Fruit fly (Drosophila melanogaster) whole organism, prepupa: ENCODE results near the gene CarT.

ENCODE experiments used
- Blimp-1 ChIP-seq: fragments of 200-800 bp; sonication (Bioruptor generic); optimal IDR thresholded peaks from 3 replicates; lab custom pipeline; 2017; ENCODE audit warnings: missing biosample characterization, missing genetic modification characterization, mild to moderate bottlenecking, moderate library complexity, missing genetic modification reagents
- CG10631 ChIP-seq: fragments of 200-800 bp; sonication (Bioruptor generic); optimal IDR thresholded peaks from 2 replicates; lab custom pipeline; 2016; ENCODE audit warnings: missing biosample characterization, missing genetic modification characterization
- CG10669 ChIP-seq: fragments of 200-800 bp; sonication (Bioruptor generic); optimal IDR thresholded peaks from 3 replicates; lab custom pipeline; 2018; ENCODE audit warnings: missing biosample characterization, mild to moderate bottlenecking, missing genetic modification characterization, moderate library complexity
- CG11294 ChIP-seq: fragments of 200-800 bp; sonication (Bioruptor generic); IDR thresholded peaks from 2 replicates; pipeline ENCODE4 v1.3.6; 2022; ENCODE audit warnings: missing biosample characterization, missing genetic modification characterization
- CG11762 ChIP-seq: fragments of 200-800 bp; sonication (Bioruptor generic); optimal IDR thresholded peaks from 3 replicates; lab custom pipeline; 2016; ENCODE audit warnings: missing biosample characterization, missing genetic modification characterization; ENCODE audit not compliant: insufficient read depth
- CG15336 ChIP-seq: fragments of 200-800 bp; sonication (Bioruptor generic); IDR thresholded peaks from 2 replicates; pipeline ENCODE4 v1.3.6; 2022; ENCODE audit warnings: missing biosample characterization, missing genetic modification characterization
- CG16779 ChIP-seq: fragments of 200-800 bp; sonication (Bioruptor generic); optimal IDR thresholded peaks from 3 replicates; lab custom pipeline; 2017; ENCODE audit warnings: missing biosample characterization, mild to moderate bottlenecking, missing genetic modification characterization
- CG32006 ChIP-seq: fragments of 200-800 bp; sonication (Bioruptor generic); optimal IDR thresholded peaks from 3 replicates; lab custom pipeline; 2017; ENCODE audit warnings: missing biosample characterization, mild to moderate bottlenecking, missing genetic modification characterization
- CG34406 ChIP-seq: fragments of 200-800 bp; sonication (Bioruptor generic); optimal IDR thresholded peaks from 3 replicates; lab custom pipeline; 2016; ENCODE audit warnings: missing biosample characterization, missing genetic modification characterization
- CG3919 ChIP-seq: fragments of 200-800 bp; sonication (Bioruptor generic); optimal IDR thresholded peaks from 3 replicates; lab custom pipeline; 2016; ENCODE audit warnings: missing biosample characterization, missing genetic modification characterization
- CG4318 ChIP-seq: fragments of 200-800 bp; sonication (Bioruptor generic); optimal IDR thresholded peaks from 3 replicates; lab custom pipeline; 2017; ENCODE audit warnings: missing biosample characterization, mild to moderate bottlenecking, missing genetic modification characterization
- CG6163 ChIP-seq: fragments of 200-800 bp; sonication (Bioruptor generic); IDR thresholded peaks from 3 replicates; pipeline ENCODE4 v1.3.6; 2022; ENCODE audit warnings: missing biosample characterization, missing genetic modification characterization
- CG6276 ChIP-seq: fragments of 200-800 bp; sonication (Bioruptor generic); optimal IDR thresholded peaks from 2 replicates; lab custom pipeline; 2017; ENCODE audit warnings: missing biosample characterization, mild to moderate bottlenecking, missing genetic modification characterization
- CG6808 ChIP-seq: fragments of 200-800 bp; sonication (Bioruptor generic); optimal IDR thresholded peaks from 3 replicates; lab custom pipeline; 2017; ENCODE audit warnings: missing biosample characterization, missing genetic modification characterization, mild to moderate bottlenecking, moderate library complexity, missing genetic modification reagents
- CG6854 ChIP-seq: fragments of 200-800 bp; sonication (Bioruptor generic); optimal IDR thresholded peaks from 2 replicates; lab custom pipeline; 2017; ENCODE audit warnings: missing biosample characterization, mild to moderate bottlenecking, missing genetic modification characterization
- CG8119 ChIP-seq: fragments of 200-800 bp; sonication (Bioruptor generic); IDR thresholded peaks from 3 replicates; pipeline ENCODE4 v1.3.6; 2022; ENCODE audit warnings: missing biosample characterization, missing genetic modification characterization
- CG8319 ChIP-seq: fragments of 200-800 bp; sonication (Bioruptor generic); optimal IDR thresholded peaks from 3 replicates; lab custom pipeline; 2016; ENCODE audit warnings: missing biosample characterization, missing genetic modification characterization
- CG8632 ChIP-seq: fragments of 200-800 bp; sonication (Bioruptor generic); optimal IDR thresholded peaks from 3 replicates; lab custom pipeline; 2016; ENCODE audit warnings: missing biosample characterization, missing genetic modification characterization
- CG9139 ChIP-seq: fragments of 200-800 bp; sonication (Bioruptor generic); optimal IDR thresholded peaks from 3 replicates; lab custom pipeline; 2017; ENCODE audit warnings: missing biosample characterization, mild to moderate bottlenecking, missing genetic modification characterization
- Eip78C ChIP-seq: fragments of 200-800 bp; sonication (Bioruptor generic); peaks from one replicate; lab custom pipeline; 2016; ENCODE audit warnings: missing biosample characterization, missing genetic modification characterization
- Ets21C ChIP-seq: fragments of 200-800 bp; sonication (Bioruptor generic); optimal IDR thresholded peaks from 3 replicates; lab custom pipeline; 2016; ENCODE audit warnings: missing biosample characterization, missing genetic modification characterization
- Ets96B ChIP-seq: fragments of 200-800 bp; optimal IDR thresholded peaks from 2 replicates; lab custom pipeline; 2019; ENCODE audit warnings: missing biosample characterization, mild to moderate bottlenecking, missing genetic modification characterization, moderate library complexity
- Hr39 ChIP-seq: fragments of 200-800 bp; sonication (Bioruptor generic); optimal IDR thresholded peaks from 2 replicates; lab custom pipeline; 2016; ENCODE audit warnings: missing biosample characterization, missing genetic modification characterization
- Hr4 ChIP-seq: fragments of 200-800 bp; sonication (Bioruptor generic); optimal IDR thresholded peaks from 3 replicates; lab custom pipeline; 2016; ENCODE audit warnings: missing biosample characterization, missing genetic modification characterization
- OdsH ChIP-seq: fragments of 200-800 bp; sonication (Bioruptor generic); optimal IDR thresholded peaks from 3 replicates; lab custom pipeline; 2016; ENCODE audit warnings: missing biosample characterization, missing genetic modification characterization
- Smox ChIP-seq: fragments of 200-800 bp; sonication (Bioruptor generic); optimal IDR thresholded peaks from 3 replicates; lab custom pipeline; 2016; ENCODE audit warnings: missing biosample characterization, missing genetic modification characterization
- Sox102F ChIP-seq: fragments of 200-800 bp; sonication (Bioruptor generic); optimal IDR thresholded peaks from 2 replicates; lab custom pipeline; 2016; ENCODE audit warnings: missing biosample characterization, mild to moderate bottlenecking, missing genetic modification characterization
- Sox14 ChIP-seq: fragments of 200-800 bp; sonication (Bioruptor generic); optimal IDR thresholded peaks from 3 replicates; lab custom pipeline; 2016; ENCODE audit warnings: missing biosample characterization, missing genetic modification characterization
- Sox15 ChIP-seq: fragments of 200-800 bp; sonication (Bioruptor generic); optimal IDR thresholded peaks from 3 replicates; lab custom pipeline; 2016; ENCODE audit warnings: missing biosample characterization, missing genetic modification characterization
- achi ChIP-seq: fragments of 200-800 bp; sonication (Bioruptor generic); optimal IDR thresholded peaks from 3 replicates; lab custom pipeline; 2016; ENCODE audit warnings: missing biosample characterization, missing genetic modification characterization
- acj6 ChIP-seq: fragments of 200-800 bp; sonication (Bioruptor generic); optimal IDR thresholded peaks from 3 replicates; lab custom pipeline; 2016; ENCODE audit warnings: missing biosample characterization, missing genetic modification characterization
- cyc ChIP-seq: fragments of 200-800 bp; sonication (Bioruptor generic); optimal IDR thresholded peaks from 3 replicates; lab custom pipeline; 2016; ENCODE audit warnings: missing biosample characterization, missing genetic modification characterization
- dac ChIP-seq: fragments of 200-800 bp; sonication (Bioruptor generic); optimal IDR thresholded peaks from 2 replicates; lab custom pipeline; 2017; ENCODE audit warnings: missing biosample characterization, mild to moderate bottlenecking, missing genetic modification characterization
- dsx ChIP-seq: fragments of 200-800 bp; optimal IDR thresholded peaks from 3 replicates; lab custom pipeline; 2019; ENCODE audit warnings: missing biosample characterization, mild to moderate bottlenecking, missing genetic modification characterization, moderate library complexity; ENCODE audit not compliant: poor library complexity, severe bottlenecking
- eg ChIP-seq: fragments of 200-800 bp; sonication (Bioruptor generic); IDR thresholded peaks from 3 replicates; pipeline ENCODE4 v1.3.6; 2022; ENCODE audit warnings: missing biosample characterization, missing genetic modification characterization
- fd59A ChIP-seq: fragments of 200-800 bp; sonication (Bioruptor generic); optimal IDR thresholded peaks from 2 replicates; lab custom pipeline; 2017; ENCODE audit warnings: missing biosample characterization, mild to moderate bottlenecking, missing genetic modification characterization, missing genetic modification reagents
- fd85E ChIP-seq: fragments of 200-800 bp; sonication (Bioruptor generic); optimal IDR thresholded peaks from 3 replicates; lab custom pipeline; 2016; ENCODE audit warnings: missing biosample characterization, missing genetic modification characterization
- net ChIP-seq: fragments of 200-800 bp; sonication (Bioruptor generic); optimal IDR thresholded peaks from 3 replicates; lab custom pipeline; 2016; ENCODE audit warnings: missing biosample characterization, missing genetic modification characterization
- pdm3 ChIP-seq: fragments of 200-800 bp; sonication (Bioruptor generic); optimal IDR thresholded peaks from 3 replicates; lab custom pipeline; 2016; ENCODE audit warnings: missing biosample characterization, missing genetic modification characterization
- salr ChIP-seq, 2 experiments: fragments of 200-800 bp; sonication (Bioruptor generic); optimal IDR thresholded peaks; 3 replicates each; lab custom pipeline; 2016 to 2018; ENCODE audit warnings: missing biosample characterization in 2 of 2, missing genetic modification characterization in 2 of 2, mild to moderate bottlenecking in 1 of 2
- ss ChIP-seq, 2 experiments: fragments of 200-800 bp; sonication (Bioruptor generic); optimal IDR thresholded peaks; 2 replicates in 1 of 2; 3 replicates in 1 of 2; lab custom pipeline; 2017 to 2018; ENCODE audit warnings: mild to moderate bottlenecking in 2 of 2, missing biosample characterization in 2 of 2, missing genetic modification characterization in 2 of 2, moderate library complexity in 1 of 2
- svp ChIP-seq: fragments of 200-800 bp; sonication (Bioruptor generic); peaks from one replicate; lab custom pipeline; 2016; ENCODE audit warnings: missing biosample characterization, missing genetic modification characterization
- vri ChIP-seq: fragments of 200-800 bp; sonication (Bioruptor generic); optimal IDR thresholded peaks from 3 replicates; lab custom pipeline; 2016; ENCODE audit warnings: missing biosample characterization, mild to moderate bottlenecking, missing genetic modification characterization

CarT gene

DNA sequence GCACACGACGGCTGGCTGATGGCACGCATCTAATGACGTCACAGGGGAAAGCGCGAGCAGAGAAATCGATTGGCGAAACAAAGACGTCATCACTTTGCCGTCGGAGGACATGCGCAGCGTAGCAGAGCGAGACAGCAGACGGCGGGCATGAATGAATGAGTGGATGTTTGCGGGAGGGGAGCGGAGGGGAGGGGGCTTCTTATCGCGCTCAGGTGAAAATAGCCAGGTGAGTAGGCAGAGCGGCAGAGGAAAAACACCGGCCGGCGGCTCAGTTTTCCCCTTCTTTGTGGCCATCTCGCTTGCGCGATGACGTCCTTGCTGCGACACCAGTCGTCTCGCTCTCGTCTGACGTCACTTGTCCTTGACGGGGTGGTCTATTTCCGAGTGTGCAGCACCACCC is 10.1 kb downstream of the CarT start:
- TF ChIP-seq CG3919 (no peak), Eip78C (GFP tag; lab: Kevin White, UChicago) (no peak), dsx (GFP tag; lab: Kevin White, UChicago) (no peak), fd59A (GFP tag; lab: Kevin White, UChicago) (no peak), Sox15 (GFP tag; lab: Kevin White, UChicago) (no peak), eg (GFP tag; lab: Robert Waterston, UW) (no peak), dac (GFP tag; lab: Kevin White, UChicago) (no peak), CG8319 (GFP tag; lab: Kevin White, UChicago) (no peak), CG6854 (GFP tag; lab: Kevin White, UChicago) (no peak), CG6276 (GFP tag; lab: Kevin White, UChicago) (no peak), CG11762 (GFP tag; lab: Kevin White, UChicago) (no peak), CG11294 (no peak), cyc (no peak)

DNA sequence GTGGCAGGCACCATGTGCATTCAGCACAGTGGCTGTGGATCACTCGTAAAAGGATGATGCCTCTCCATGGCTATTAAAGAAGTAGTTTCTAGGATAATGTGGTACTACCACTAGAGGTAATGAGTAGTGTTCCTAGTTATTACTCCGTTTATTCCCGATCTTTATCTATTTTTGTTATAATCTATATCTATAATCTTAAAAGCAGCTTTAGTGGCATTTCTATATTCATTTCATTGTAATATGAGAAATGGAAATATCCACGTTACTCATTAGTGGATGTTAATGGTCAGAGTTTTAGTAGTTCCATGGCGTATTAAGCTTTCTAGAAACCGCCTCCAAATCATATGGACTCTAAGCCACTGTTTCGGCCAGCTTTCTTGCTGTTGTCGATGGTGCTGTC is 13.4 kb downstream of the CarT start:
- TF ChIP-seq Sox14 (GFP tag; lab: Kevin White, UChicago) (no peak), net (GFP tag; lab: Kevin White, UChicago) (no peak), CG8119 (peak; percentile 41; the same call in 2 of the 3 replicates), Hr39 (GFP tag; lab: Kevin White, UChicago) (no peak), pdm3 (GFP tag; lab: Kevin White, UChicago) (no peak), CG6276 (GFP tag; lab: Kevin White, UChicago) (peak; percentile 60), CG6854 (GFP tag; lab: Kevin White, UChicago) (no peak), eg (GFP tag; lab: Robert Waterston, UW) (0 out of 3 replicates have a peak, but pooled peaks have one; percentile 5), salr (GFP tag; optimal IDR thresholded peaks at IDR 0.05; lab: Kevin White, UChicago) (peak in 1 of 2 experiments; percentile 6), fd85E (GFP tag; lab: Kevin White, UChicago) (no peak), CG10631 (GFP tag; lab: Kevin White, UChicago) (peak; percentile 31), dac (GFP tag; lab: Kevin White, UChicago) (peak; percentile 60), CG9139 (GFP tag; lab: Kevin White, UChicago) (no peak), CG16779 (tag; lab: Kevin White, UChicago) (no peak), CG4318 (GFP tag; lab: Kevin White, UChicago) (peak; percentile 55), CG15336 (peak; percentile 43), CG6808 (no peak), OdsH (GFP tag; lab: Kevin White, UChicago) (peak; percentile 37), dsx (GFP tag; lab: Kevin White, UChicago) (no peak), Hr4 (GFP tag; lab: Kevin White, UChicago) (peak; percentile 75), acj6 (GFP tag; lab: Kevin White, UChicago) (peak; percentile 1), CG10669 (GFP tag; lab: Kevin White, UChicago) (no peak), CG34406 (GFP tag; lab: Kevin White, UChicago) (no peak), CG32006 (GFP tag; lab: Kevin White, UChicago) (peak; percentile 87), Eip78C (GFP tag; lab: Kevin White, UChicago) (peak; percentile 88), Sox15 (GFP tag; lab: Kevin White, UChicago) (no peak), Ets96B (tag; lab: Kevin White, UChicago) (peak; percentile 32), CG11294 (no peak), CG11762 (GFP tag; lab: Kevin White, UChicago) (no peak), achi (peak; percentile 2), svp (GFP tag; lab: Kevin White, UChicago) (no peak), CG3919 (no peak)
- TF ChIP-seq, all 60 proteins: peak for 15

dm6 chr2L:20716077-20716476 is 14.0 kb downstream of the CarT start:
- TF ChIP-seq CG15336, result peak; percentile 58
- TF ChIP-seq Smox (GFP tag; lab: Kevin White, UChicago), result no peak
- TF ChIP-seq CG6163 (GFP tag; lab: Robert Waterston, UW), result peak; percentile 59
- no peak for TF ChIP-seq Ets21C (GFP tag; lab: Kevin White, UChicago)
- peak; percentile 68 for TF ChIP-seq CG6276 (GFP tag; lab: Kevin White, UChicago)
- peak; percentile 29 for TF ChIP-seq fd85E (GFP tag; lab: Kevin White, UChicago)
- peak; percentile 43 for TF ChIP-seq OdsH (GFP tag; lab: Kevin White, UChicago)
- TF ChIP-seq acj6 (GFP tag; lab: Kevin White, UChicago), result no peak
- TF ChIP-seq CG16779 (tag; lab: Kevin White, UChicago), result peak; percentile 59
- no peak for TF ChIP-seq CG11294
- TF ChIP-seq Hr4 (GFP tag; lab: Kevin White, UChicago), result no peak
- peak; percentile 11 for TF ChIP-seq CG11762 (GFP tag; lab: Kevin White, UChicago)
- no peak for TF ChIP-seq CG10669 (GFP tag; lab: Kevin White, UChicago)
- TF ChIP-seq CG3919, result peak; percentile 53
- TF ChIP-seq Sox102F (GFP tag; lab: Kevin White, UChicago), result peak; percentile 78
- TF ChIP-seq CG32006 (GFP tag; lab: Kevin White, UChicago), result peak; percentile 35
- no peak for TF ChIP-seq vri (GFP tag; lab: Kevin White, UChicago)
- no peak for TF ChIP-seq Hr39 (GFP tag; lab: Kevin White, UChicago)
- no peak for TF ChIP-seq CG4318 (GFP tag; lab: Kevin White, UChicago)
- TF ChIP-seq dac (GFP tag; lab: Kevin White, UChicago), result no peak
- peak; percentile 67 for TF ChIP-seq CG9139 (GFP tag; lab: Kevin White, UChicago)
- TF ChIP-seq Blimp-1, result peak; percentile 100
- TF ChIP-seq ss (GFP tag; optimal IDR thresholded peaks at IDR 0.05; lab: Kevin White, UChicago), result peak; percentile 62 to 63
- peak; percentile 33; the same call in 2 of the 3 replicates for TF ChIP-seq eg (GFP tag; lab: Robert Waterston, UW)
- TF ChIP-seq CG8632 (GFP tag; lab: Kevin White, UChicago), result no peak
- TF ChIP-seq CG6808, result peak; percentile 53
